Fruit fly (Drosophila melanogaster) whole organism, embryonic: ENCODE measurements around the gene CG15043.

Source experiments
- Bdp1 ChIP-seq: fragments of 200-800 bp; sonication (Bioruptor generic); optimal IDR thresholded peaks from 3 replicates; lab custom pipeline; 2016; ENCODE audit warnings: missing biosample characterization, missing genetic modification characterization
- CG10147 ChIP-seq: fragments of 200-800 bp; sonication (Bioruptor generic); optimal IDR thresholded peaks from 2 replicates; lab custom pipeline; 2019; ENCODE audit warnings: missing biosample characterization, mild to moderate bottlenecking, missing genetic modification characterization, moderate library complexity
- CG11456 ChIP-seq: fragments of 200-800 bp; sonication (Bioruptor generic); IDR thresholded peaks from 3 replicates; pipeline ENCODE4 v1.3.6; 2022; ENCODE audit warnings: missing biosample characterization, missing genetic modification characterization
- CG12942 ChIP-seq: fragments of 200-800 bp; sonication (Bioruptor generic); optimal IDR thresholded peaks from 3 replicates; lab custom pipeline; 2016; ENCODE audit warnings: missing biosample characterization, missing genetic modification characterization
- CG1529 ChIP-seq: fragments of 200-800 bp; sonication (Bioruptor generic); optimal IDR thresholded peaks from 3 replicates; lab custom pipeline; 2018; ENCODE audit warnings: missing biosample characterization, missing genetic modification characterization
- CG17328 ChIP-seq: fragments of 200-800 bp; sonication (Bioruptor generic); IDR thresholded peaks from 2 replicates; pipeline ENCODE4 v1.3.6; 2022; ENCODE audit warnings: missing biosample characterization, missing genetic modification characterization
- CG17568 ChIP-seq: fragments of 200-800 bp; sonication (Bioruptor generic); optimal IDR thresholded peaks from 2 replicates; lab custom pipeline; 2018; ENCODE audit warnings: missing biosample characterization, mild to moderate bottlenecking, missing genetic modification characterization, moderate library complexity
- CG18619 ChIP-seq: fragments of 200-800 bp; sonication (Bioruptor generic); optimal IDR thresholded peaks from 3 replicates; lab custom pipeline; 2017; ENCODE audit warnings: missing biosample characterization, mild to moderate bottlenecking, missing genetic modification characterization
- CG31224 ChIP-seq: fragments of 200-800 bp; sonication (Bioruptor generic); IDR thresholded peaks from 2 replicates; pipeline ENCODE4 v1.3.6; 2022; ENCODE audit warnings: missing biosample characterization, missing genetic modification characterization
- CG32767 ChIP-seq: fragments of 200-800 bp; sonication (Bioruptor generic); IDR thresholded peaks from 2 replicates; pipeline ENCODE4 v1.3.6; 2022; ENCODE audit warnings: missing biosample characterization, missing genetic modification characterization
- CG3726 ChIP-seq: fragments of 200-800 bp; sonication (Bioruptor generic); IDR thresholded peaks from 3 replicates; pipeline ENCODE4, ENCODE4 v1.3.6; 2022; ENCODE audit warnings: missing biosample characterization, missing genetic modification characterization
- CG42726 ChIP-seq: fragments of 200-800 bp; sonication (Bioruptor generic); IDR thresholded peaks from 2 replicates; pipeline ENCODE4 v1.3.6; 2022; ENCODE audit warnings: missing biosample characterization, missing genetic modification characterization; ENCODE audit not compliant: partially characterized antibody
- CG8924 ChIP-seq: fragments of 200-800 bp; optimal IDR thresholded peaks from 3 replicates; lab custom pipeline; 2019; ENCODE audit warnings: missing biosample characterization, mild to moderate bottlenecking, missing genetic modification characterization, moderate library complexity
- CHES-1-like ChIP-seq: fragments of 200-800 bp; sonication (Bioruptor generic); optimal IDR thresholded peaks from 2 replicates; lab custom pipeline; 2016; ENCODE audit warnings: missing biosample characterization, missing genetic modification characterization
- CoRest ChIP-seq: fragments of 200-800 bp; sonication (Bioruptor generic); optimal IDR thresholded peaks from 3 replicates; lab custom pipeline; 2018; ENCODE audit warnings: missing biosample characterization, mild to moderate bottlenecking, missing genetic modification characterization, moderate library complexity
- D ChIP-seq, 2 experiments: fragments of 200-800 bp in 1 of 2; fragments of >200 bp in 1 of 2; sonication (Bioruptor generic) in 1 of 2; optimal IDR thresholded peaks; 2 replicates in 1 of 2; 3 replicates in 1 of 2; lab custom pipeline; 2017; ENCODE audit warnings: mild to moderate bottlenecking in 1 of 2, missing biosample characterization in 1 of 2, missing genetic modification characterization in 1 of 2, missing genetic modification reagents in 1 of 2
- Dip2 ChIP-seq: fragments of 200-800 bp; sonication (Bioruptor generic); IDR thresholded peaks from 2 replicates; pipeline ENCODE4 v1.3.6; 2022; ENCODE audit warnings: missing biosample characterization, missing genetic modification characterization
- ERR ChIP-seq: fragments of 200-800 bp; sonication (Bioruptor generic); optimal IDR thresholded peaks from 2 replicates; lab custom pipeline; 2016; ENCODE audit warnings: missing biosample characterization, missing genetic modification characterization
- Fer2 ChIP-seq: fragments of 200-800 bp; sonication (Bioruptor generic); optimal IDR thresholded peaks from 2 replicates; lab custom pipeline; 2018; ENCODE audit warnings: missing biosample characterization, mild to moderate bottlenecking, missing genetic modification characterization, moderate library complexity
- H15 ChIP-seq: fragments of 200-800 bp; sonication (Bioruptor generic); IDR thresholded peaks from 3 replicates; pipeline ENCODE4 v1.3.6; 2022; ENCODE audit warnings: missing biosample characterization, missing genetic modification characterization
- Hey ChIP-seq: fragments of 200-800 bp; sonication (Bioruptor generic); optimal IDR thresholded peaks from 3 replicates; lab custom pipeline; 2018; ENCODE audit warnings: missing biosample characterization, mild to moderate bottlenecking, missing genetic modification characterization
- Hmr ChIP-seq: fragments of 200-800 bp; sonication (Bioruptor generic); optimal IDR thresholded peaks from 3 replicates; lab custom pipeline; 2017; ENCODE audit warnings: mild to moderate bottlenecking, missing biosample characterization, missing genetic modification reagents, missing genetic modification characterization
- Nf-YA ChIP-seq: fragments of 200-800 bp; sonication (Bioruptor generic); IDR thresholded peaks from 2 replicates; pipeline ENCODE4 v1.3.6; 2022; ENCODE audit warnings: missing biosample characterization, missing genetic modification characterization
- Pdp1 ChIP-seq, 2 experiments: fragments of 200-800 bp; sonication (Bioruptor generic); optimal IDR thresholded peaks; 3 replicates each; lab custom pipeline; 2016; ENCODE audit warnings: missing biosample characterization in 2 of 2, missing genetic modification characterization in 2 of 2, mild to moderate bottlenecking in 1 of 2, moderate library complexity in 1 of 2
- Ptx1 ChIP-seq: fragments of 200-800 bp; sonication (Bioruptor generic); IDR thresholded peaks from 2 replicates; pipeline ENCODE4 v1.3.6; 2022; ENCODE audit warnings: missing biosample characterization, missing genetic modification characterization
- Sox100B ChIP-seq: fragments of 200-800 bp; sonication (Bioruptor generic); optimal IDR thresholded peaks from 3 replicates; lab custom pipeline; 2018; ENCODE audit warnings: missing biosample characterization, mild to moderate bottlenecking, missing genetic modification characterization
- Sry-β ChIP-seq: fragments of 200-800 bp; sonication (Bioruptor generic); optimal IDR thresholded peaks from 2 replicates; lab custom pipeline; 2018; ENCODE audit warnings: missing biosample characterization, mild to moderate bottlenecking, missing genetic modification characterization, moderate library complexity
- btn ChIP-seq: fragments of 200-800 bp; sonication (Bioruptor generic); optimal IDR thresholded peaks from 2 replicates; lab custom pipeline; 2016; ENCODE audit warnings: missing biosample characterization, missing genetic modification characterization
- chm ChIP-seq: fragments of 200-800 bp; sonication (Bioruptor generic); IDR thresholded peaks from 2 replicates; pipeline ENCODE4 v1.3.6; 2022; ENCODE audit warnings: missing biosample characterization, missing genetic modification characterization
- dimm ChIP-seq: fragments of 200-800 bp; sonication (Bioruptor generic); IDR thresholded peaks from 2 replicates; pipeline ENCODE4 v1.3.6; 2022; ENCODE audit warnings: missing biosample characterization, missing genetic modification characterization
- dmrt99B ChIP-seq: fragments of 200-800 bp; sonication (Bioruptor generic); optimal IDR thresholded peaks from 2 replicates; lab custom pipeline; 2018; ENCODE audit warnings: missing biosample characterization, mild to moderate bottlenecking, missing genetic modification characterization, moderate library complexity
- esg ChIP-seq: fragments of 200-800 bp; sonication (Bioruptor generic); conservative IDR thresholded peaks from 2 replicates; pipeline ENCODE4 v1.3.6; 2022; ENCODE audit warnings: missing biosample characterization, missing genetic modification characterization
- ftz-f1 ChIP-seq: fragments of 200-800 bp; sonication (Bioruptor generic); optimal IDR thresholded peaks from 2 replicates; lab custom pipeline; 2016; ENCODE audit warnings: missing biosample characterization, missing genetic modification characterization
- gfzf ChIP-seq: fragments of 200-800 bp; sonication (Bioruptor generic); optimal IDR thresholded peaks from 2 replicates; lab custom pipeline; 2016; ENCODE audit warnings: missing biosample characterization, mild to moderate bottlenecking, missing genetic modification characterization, moderate library complexity
- hth ChIP-seq: fragments of >200 bp; optimal IDR thresholded peaks from 2 replicates; lab custom pipeline; 2017; ENCODE audit warnings: inconsistent platforms
- ind ChIP-seq: fragments of 200-800 bp; sonication (Bioruptor generic); optimal IDR thresholded peaks from 3 replicates; lab custom pipeline; 2016; ENCODE audit warnings: missing biosample characterization, missing genetic modification characterization
- klu ChIP-seq: fragments of 200-800 bp; sonication (Bioruptor generic); IDR thresholded peaks from 2 replicates; pipeline ENCODE4 v1.3.6; 2022; ENCODE audit warnings: missing biosample characterization, missing genetic modification characterization
- lbe ChIP-seq: fragments of 200-800 bp; sonication (Bioruptor generic); optimal IDR thresholded peaks from 2 replicates; lab custom pipeline; 2016; ENCODE audit warnings: missing biosample characterization, mild to moderate bottlenecking, missing genetic modification characterization
- mirr ChIP-seq: fragments of 200-800 bp; sonication (Bioruptor generic); optimal IDR thresholded peaks from 3 replicates; lab custom pipeline; 2018; ENCODE audit warnings: missing biosample characterization, mild to moderate bottlenecking, missing genetic modification characterization
- nerfin-1 ChIP-seq: fragments of 200-800 bp; sonication (Bioruptor generic); optimal IDR thresholded peaks from 3 replicates; lab custom pipeline; 2019; ENCODE audit warnings: missing biosample characterization, mild to moderate bottlenecking, missing genetic modification characterization, moderate library complexity
- odd ChIP-seq: fragments of 200-800 bp; sonication (Bioruptor generic); optimal IDR thresholded peaks from 2 replicates; lab custom pipeline; 2017; ENCODE audit warnings: missing biosample characterization, mild to moderate bottlenecking, missing genetic modification characterization
- org-1 ChIP-seq: fragments of 200-800 bp; sonication (Bioruptor generic); optimal IDR thresholded peaks from 2 replicates; lab custom pipeline; 2017; ENCODE audit warnings: missing biosample characterization, missing genetic modification characterization
- pita ChIP-seq: fragments of 200-800 bp; sonication (Bioruptor generic); optimal IDR thresholded peaks from 2 replicates; lab custom pipeline; 2017; ENCODE audit warnings: missing biosample characterization, mild to moderate bottlenecking, missing genetic modification characterization
- salm ChIP-seq: fragments of 200-800 bp; sonication (Bioruptor generic); optimal IDR thresholded peaks from 2 replicates; lab custom pipeline; 2018; ENCODE audit warnings: missing biosample characterization, mild to moderate bottlenecking, missing genetic modification characterization
- sc ChIP-seq, 3 experiments: fragments of >200 bp in 2 of 3; fragments of 200-800 bp in 1 of 3; sonication (Bioruptor generic) in 1 of 3; optimal IDR thresholded peaks; 2 replicates in 2 of 3; 3 replicates in 1 of 3; lab custom pipeline; 2017; ENCODE audit warnings: mild to moderate bottlenecking in 1 of 3, missing biosample characterization in 1 of 3, missing genetic modification characterization in 1 of 3, missing genetic modification reagents in 1 of 3
- tna ChIP-seq: fragments of 200-800 bp; sonication (Bioruptor generic); IDR thresholded peaks from 2 replicates; pipeline ENCODE4 v1.3.6; 2022; ENCODE audit warnings: missing biosample characterization, missing genetic modification characterization; ENCODE audit not compliant: partially characterized antibody
- tup ChIP-seq: fragments of 200-800 bp; sonication (Bioruptor generic); optimal IDR thresholded peaks from 2 replicates; lab custom pipeline; 2016; ENCODE audit warnings: missing biosample characterization, mild to moderate bottlenecking, missing genetic modification characterization, moderate library complexity

CG15043 gene

DNA sequence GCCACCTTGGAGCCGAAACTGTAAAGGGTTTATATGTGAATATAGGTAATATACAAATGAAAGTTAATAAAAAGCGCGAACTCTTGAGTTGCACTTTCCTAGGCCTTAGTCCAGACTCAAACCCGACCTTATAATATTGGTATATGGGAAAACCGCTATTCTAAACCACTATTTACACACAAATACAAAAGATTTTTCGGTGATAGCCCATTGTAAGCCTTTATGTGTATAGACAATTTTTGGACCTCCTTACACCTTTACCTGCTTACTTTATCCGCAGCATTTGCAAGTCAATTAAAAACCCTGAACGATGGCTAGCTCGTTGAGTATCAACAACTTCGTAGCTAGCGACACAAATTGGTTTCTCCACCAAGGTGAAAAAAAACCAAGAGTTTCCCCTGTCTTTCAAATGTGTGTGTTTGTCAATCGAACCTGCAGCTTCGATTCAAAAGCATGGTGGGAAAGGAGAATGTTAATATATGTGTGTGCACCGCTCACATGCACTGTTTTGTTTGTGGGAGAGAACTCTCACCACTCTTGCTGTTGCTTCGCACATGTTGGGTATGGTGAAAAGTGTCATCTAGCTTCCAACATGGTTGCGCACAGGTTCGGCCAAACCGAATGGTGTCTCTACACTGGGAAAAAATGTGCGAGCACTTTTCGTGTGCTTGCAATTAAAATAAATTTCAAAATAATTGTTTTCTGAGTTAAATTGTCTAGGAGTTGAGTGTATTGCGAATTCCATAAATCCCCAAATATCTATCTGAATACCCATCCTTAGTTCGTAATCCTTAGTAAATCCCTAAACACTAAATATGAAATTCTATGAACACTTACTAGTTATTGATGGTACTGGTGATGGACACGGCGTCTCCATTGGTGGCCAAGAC is 12.9 kb upstream of the CG15043 start (continued):
- no peak for TF ChIP-seq CG42726 (GFP tag; lab: Robert Waterston, UW)
- TF ChIP-seq ERR (GFP tag; lab: Kevin White, UChicago) = peak; percentile 41
- peak; percentile 52 for TF ChIP-seq CG12942
- TF ChIP-seq Fer2 (tag; lab: Kevin White, UChicago) = no peak
- TF ChIP-seq CG17568 (GFP tag; lab: Kevin White, UChicago) = peak; percentile 31
- TF ChIP-seq CoRest (tag; lab: Kevin White, UChicago) = peak; percentile 46
- TF ChIP-seq D (optimal IDR thresholded peaks at IDR 0.05; lab: Kevin White, UChicago) = no peak
- TF ChIP-seq D (GFP tag; optimal IDR thresholded peaks at IDR 0.05; lab: Kevin White, UChicago) = peak; percentile 72
- TF ChIP-seq CG31224 = peak; percentile 69
- TF ChIP-seq Hey (tag; lab: Kevin White, UChicago) = no peak
- peak; percentile 77 for TF ChIP-seq Ptx1 (GFP tag; lab: Robert Waterston, UW)
- TF ChIP-seq sc (optimal IDR thresholded peaks at IDR 0.05; lab: Kevin White, UChicago) = no peak
- TF ChIP-seq sc (GFP tag; optimal IDR thresholded peaks at IDR 0.05; lab: Kevin White, UChicago) = peak; percentile 41
- TF ChIP-seq CG11456 (GFP tag; lab: Robert Waterston, UW) = peak; percentile 86
- TF ChIP-seq klu (GFP tag; lab: Robert Waterston, UW) = peak; percentile 30; the same call in 1 of the 2 replicates
- peak; percentile 31 for TF ChIP-seq odd
- no peak for TF ChIP-seq lbe
- TF ChIP-seq Sox100B (GFP tag; lab: Kevin White, UChicago) = peak; percentile 55
- peak; percentile 84 for TF ChIP-seq ind
- no peak for TF ChIP-seq Sry-β (GFP tag; lab: Kevin White, UChicago)
- peak; percentile 90 for TF ChIP-seq CG17328 (GFP tag; lab: Robert Waterston, UW)
- TF ChIP-seq tna (GFP tag; lab: Robert Waterston, UW) = no peak
- peak; percentile 41 for TF ChIP-seq salm
- peak; percentile 62 for TF ChIP-seq CHES-1-like (GFP tag; lab: Kevin White, UChicago)
- peak; percentile 58; the same call in 1 of the 3 replicates for TF ChIP-seq H15
- peak; percentile 54; the same call in 1 of the 3 replicates for TF ChIP-seq CG3726 (GFP tag; lab: Robert Waterston, UW)
- TF ChIP-seq gfzf (GFP tag; lab: Kevin White, UChicago) = no peak
- no peak for TF ChIP-seq Dip2
- TF ChIP-seq CG18619 (GFP tag; lab: Kevin White, UChicago) = peak; percentile 54
- TF ChIP-seq nerfin-1 (tag; lab: Kevin White, UChicago) = peak; percentile 10
- TF ChIP-seq CG32767 (GFP tag; lab: Robert Waterston, UW) = peak; percentile 39; the same call in 1 of the 2 replicates
- TF ChIP-seq dimm (GFP tag; lab: Robert Waterston, UW) = no peak
- peak; percentile 67 for TF ChIP-seq esg (GFP tag; lab: Robert Waterston, UW)
- TF ChIP-seq ftz-f1 = no peak
- TF ChIP-seq hth (lab: Kevin White, UChicago) = no peak
- peak; percentile 42; the same call in 1 of the 2 replicates for TF ChIP-seq Nf-YA
- no peak for TF ChIP-seq mirr (GFP tag; lab: Kevin White, UChicago)
- TF ChIP-seq tup (GFP tag; lab: Kevin White, UChicago) = peak; percentile 16
- TF ChIP-seq CG1529 (GFP tag; lab: Kevin White, UChicago) = peak; percentile 31
- TF ChIP-seq Pdp1 (GFP tag; optimal IDR thresholded peaks at IDR 0.05; lab: Kevin White, UChicago) = peak; percentile 75 to 82
- peak; percentile 71 for TF ChIP-seq org-1
- TF ChIP-seq Hmr = peak; percentile 61
- peak; percentile 25 for TF ChIP-seq pita
- peak; percentile 68 for TF ChIP-seq CG10147 (GFP tag; lab: Kevin White, UChicago)
- TF ChIP-seq chm (GFP tag; lab: Robert Waterston, UW) = peak; percentile 89
- TF ChIP-seq dmrt99B = peak; percentile 80
- TF ChIP-seq Bdp1 (GFP tag; lab: Kevin White, UChicago) = peak; percentile 26
- peak; percentile 64 for TF ChIP-seq CG8924
- TF ChIP-seq btn (GFP tag; lab: Kevin White, UChicago) = peak; percentile 74
